Fruit fly (Drosophila melanogaster): ENCODE data around the gene Coq6.

Coq6 gene

dm6 chr2L:5489757-5490359 lies 42.2 kb downstream of the Coq6 start (continued):
- TF ChIP-seq CG10209 (GFP tag; optimal IDR thresholded peaks at IDR 0.05) (no peak), CG17186 (GFP tag; optimal IDR thresholded peaks at IDR 0.05) (no peak), GATAe (GFP tag; conservative IDR thresholded peaks at IDR 0.05) (no peak), nerfin-1 (tag; optimal IDR thresholded peaks at IDR 0.05) (no peak), HLHmδ (GFP tag; optimal IDR thresholded peaks at IDR 0.05) (no peak), CG1233 (GFP tag; optimal IDR thresholded peaks at IDR 0.05) (no peak), scrt (GFP tag; optimal IDR thresholded peaks at IDR 0.05) (no peak), dm (GFP tag; optimal IDR thresholded peaks at IDR 0.05) (no peak), CG7963 (GFP tag; IDR thresholded peaks at IDR 0.05; ENCODE audit: partially characterized antibody) (peak; percentile 21; the same call in 1 of the 3 replicates), CG43689 (GFP tag; IDR thresholded peaks at IDR 0.05) (no peak), CG4360 (GFP tag; IDR thresholded peaks at IDR 0.05) (peak; percentile 69), wek (GFP tag; optimal IDR thresholded peaks at IDR 0.05) (no peak), CG5953 (GFP tag; IDR thresholded peaks at IDR 0.05) (no peak), ftz-f1 (GFP tag; optimal IDR thresholded peaks at IDR 0.05) (no peak), CG10267 (tag; optimal IDR thresholded peaks at IDR 0.05) (no peak), CG4404 (GFP tag; IDR thresholded peaks at IDR 0.05) (no peak), cwo (GFP tag; optimal IDR thresholded peaks at IDR 0.05) (no peak), CG12071 (GFP tag; optimal IDR thresholded peaks at IDR 0.05) (no peak), CG3163 (GFP tag; optimal IDR thresholded peaks at IDR 0.05) (no peak), h (optimal IDR thresholded peaks at IDR 0.05) (no peak), klu (GFP tag; IDR thresholded peaks at IDR 0.05) (no peak), Gsc (GFP tag; IDR thresholded peaks at IDR 0.05) (0 out of 2 replicates have a peak, but pooled peaks have one; percentile 26), peb (GFP tag; IDR thresholded peaks at IDR 0.05) (no peak), CG2889 (GFP tag; IDR thresholded peaks at IDR 0.05) (no peak), CG9609 (GFP tag; optimal IDR thresholded peaks at IDR 0.05) (no peak), sug (tag; optimal IDR thresholded peaks at IDR 0.05) (no peak), Hr3 (GFP tag; optimal IDR thresholded peaks at IDR 0.05) (no peak), kni (GFP tag; optimal IDR thresholded peaks at IDR 0.05) (peak; percentile 25), gsb (GFP tag; IDR thresholded peaks at IDR 0.05) (no peak)

- TF ChIP-seq gcm2 (GFP tag; optimal IDR thresholded peaks at IDR 0.05), result no peak
- no peak for TF ChIP-seq gro (GFP tag; optimal IDR thresholded peaks at IDR 0.05)
- TF ChIP-seq Ravus (GFP tag; IDR thresholded peaks at IDR 0.05), result no peak
- no peak for TF ChIP-seq lbe (GFP tag; optimal IDR thresholded peaks at IDR 0.05)
- TF ChIP-seq nerfin-1 (tag; optimal IDR thresholded peaks at IDR 0.05), result peak; percentile 74
- no peak for TF ChIP-seq sens (GFP tag)
- TF ChIP-seq salm (tag; optimal IDR thresholded peaks at IDR 0.05), result no peak
- no peak for TF ChIP-seq Doc2 (GFP tag; IDR thresholded peaks at IDR 0.05)
- TF ChIP-seq seq (GFP tag; IDR thresholded peaks at IDR 0.05), result peak; percentile 56
- no peak for TF ChIP-seq toy (GFP tag; IDR thresholded peaks at IDR 0.05)
- TF ChIP-seq slou (GFP tag; optimal IDR thresholded peaks at IDR 0.05), result no peak
- TF ChIP-seq knrl (GFP tag; IDR thresholded peaks at IDR 0.05; ENCODE audit: partially characterized antibody), result no peak
- TF ChIP-seq Kr (GFP tag; optimal IDR thresholded peaks at IDR 0.05), result peak; percentile 31
- TF ChIP-seq CG12942 (GFP tag; optimal IDR thresholded peaks at IDR 0.05), result no peak
- no peak for TF ChIP-seq HmgD (GFP tag; optimal IDR thresholded peaks at IDR 0.05)
- TF ChIP-seq CG3726 (GFP tag; IDR thresholded peaks at IDR 0.05), result no peak
- TF ChIP-seq CG6689 (GFP tag; IDR thresholded peaks at IDR 0.05), result no peak
- no peak for TF ChIP-seq CG10654 (GFP tag; optimal IDR thresholded peaks at IDR 0.05)
- TF ChIP-seq oc (tag; optimal IDR thresholded peaks at IDR 0.05), result peak; percentile 32
- TF ChIP-seq CG15696 (tag; optimal IDR thresholded peaks at IDR 0.05), result no peak
- TF ChIP-seq Nf-YC (tag; optimal IDR thresholded peaks at IDR 0.05), result peak; percentile 16
- no peak for TF ChIP-seq CG2678 (tag; optimal IDR thresholded peaks at IDR 0.05)
- no peak for TF ChIP-seq unc-4 (GFP tag; IDR thresholded peaks at IDR 0.05; ENCODE audit: partially characterized antibody)
- peak; percentile 87 for TF ChIP-seq CG4360 (GFP tag; IDR thresholded peaks at IDR 0.05)
- peak; percentile 34 for TF ChIP-seq Ets65A (GFP tag)
Observed at dm6 chr2L:5489084-5489617, 42.9 kb downstream of the Coq6 start.

Measured in whole organism, embryonic.